Worm (Caenorhabditis elegans) whole organism, young adult: ENCODE results near the gene F54D5.5.
A peak's percentile ranks its signal among the peaks of the same experiment; 100 is the strongest.

Source experiments
- F55B11.4 ChIP-seq: sonication (generic microtip); optimal IDR thresholded peaks from 2 replicates; lab custom pipeline; 2016; ENCODE audit warnings: missing compliant biosample characterization, missing genetic modification characterization, borderline replicate concordance; ENCODE audit not compliant: insufficient read depth
- ama-1 ChIP-seq, 3 experiments: fragments of 150-350 bp in 1 of 3; sonication (generic microtip) in 2 of 3; optimal IDR thresholded peaks; 2 replicates each; lab custom pipeline; 2014 to 2018; ENCODE audit warnings: missing biosample characterization in 2 of 3, missing genetic modification characterization in 2 of 3, missing genetic modification reagents in 2 of 3
- ccch-3 ChIP-seq: fragments of 200-800 bp; sonication (Bioruptor generic); optimal IDR thresholded peaks from 2 replicates; lab custom pipeline; 2018; ENCODE audit warnings: mild to moderate bottlenecking, missing genetic modification characterization, missing compliant biosample characterization
- cebp-2 ChIP-seq: fragments of 200-800 bp; sonication (Bioruptor generic); IDR thresholded peaks from 2 replicates; pipeline ENCODE4 v1.3.6; 2022; ENCODE audit warnings: missing genetic modification characterization, missing compliant biosample characterization
- egrh-3 ChIP-seq: fragments of 200-800 bp; sonication (Bioruptor generic); IDR thresholded peaks from 2 replicates; pipeline ENCODE4 v1.3.6; 2022; ENCODE audit warnings: missing genetic modification reagents, missing genetic modification characterization, missing compliant biosample characterization
- lin-35 ChIP-seq, 3 experiments: fragments of 150-350 bp in 2 of 3; sonication (generic microtip) in 1 of 3; optimal IDR thresholded peaks; 2 replicates each; lab custom pipeline; 2014 to 2018; ENCODE audit warnings: missing biosample characterization in 3 of 3, missing genetic modification characterization in 3 of 3, missing genetic modification reagents in 3 of 3
- mel-28 ChIP-seq: sonication (generic microtip); optimal IDR thresholded peaks from 2 replicates; lab custom pipeline; 2016; ENCODE audit warnings: borderline replicate concordance, mild to moderate bottlenecking, missing genetic modification characterization, missing compliant biosample characterization

DNA sequence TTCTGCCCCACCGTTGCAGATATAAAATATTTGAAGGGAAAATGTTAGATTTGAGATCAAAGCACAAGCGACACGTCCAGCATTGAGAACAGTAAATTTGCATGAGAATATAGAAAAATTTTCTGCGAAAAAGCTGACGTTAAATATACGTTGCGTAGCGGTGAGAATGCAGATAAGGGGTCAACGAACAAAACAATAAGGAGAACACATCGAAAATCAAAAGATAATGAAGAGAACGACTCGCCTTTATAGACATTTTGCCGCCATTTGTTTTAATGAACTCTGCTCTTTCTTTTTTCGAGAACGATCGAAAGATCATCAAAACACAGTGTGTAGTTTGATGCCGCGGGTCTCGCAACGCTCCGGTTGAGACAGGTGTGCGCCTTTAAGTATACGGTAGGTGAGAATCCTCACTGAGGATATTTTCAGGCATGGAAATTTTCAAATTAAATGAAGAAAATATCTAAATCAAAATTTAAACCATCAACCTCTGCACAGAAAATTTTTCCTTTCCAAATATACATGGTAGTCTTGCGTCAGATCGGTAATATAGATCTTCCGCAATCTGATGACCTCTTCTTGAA lies 29.4 kb upstream of the F54D5.5 start:
- TF ChIP-seq F55B11.4 (tag; lab: Kevin White, UChicago): no peak
- no peak for TF ChIP-seq mel-28
- TF ChIP-seq lin-35 (GFP tag; optimal IDR thresholded peaks at IDR 0.05; lab: Kevin White, UChicago): peak in 1 of 3 experiments; percentile 9
- TF ChIP-seq ama-1 (optimal IDR thresholded peaks at IDR 0.05; lab: Kevin White, UChicago): no peak
- peak in 1 of 2 experiments; percentile 22 for TF ChIP-seq ama-1 (GFP tag; optimal IDR thresholded peaks at IDR 0.05; lab: Kevin White, UChicago)
- TF ChIP-seq ccch-3 (GFP tag; lab: Kevin White, UChicago): no peak
- TF ChIP-seq cebp-2 (GFP tag; lab: Robert Waterston, UW): no peak
- TF ChIP-seq egrh-3 (GFP tag; lab: Robert Waterston, UW): no peak
